Worm (Caenorhabditis elegans) whole organism, mixed stage, embryonic: ENCODE results near the gene Y56A3A.30.

ENCODE experiments used
- M03D4.4 ChIP-seq: sonication (generic microtip); optimal IDR thresholded peaks from 2 replicates; lab custom pipeline; 2017; ENCODE audit warnings: mild to moderate bottlenecking, missing genetic modification characterization, missing compliant biosample characterization
- bed-3 ChIP-seq: fragments of 200-800 bp; sonication (Bioruptor generic); optimal IDR thresholded peaks from 3 replicates; lab custom pipeline; 2018; ENCODE audit warnings: mild to moderate bottlenecking, missing genetic modification characterization, moderate library complexity, missing compliant biosample characterization
- blmp-1 ChIP-seq: fragments of 150-350 bp; optimal IDR thresholded peaks from 2 replicates; lab custom pipeline; 2014; ENCODE audit warnings: missing biosample characterization, missing genetic modification characterization
- ceh-39 ChIP-seq: fragments of 150-350 bp; optimal IDR thresholded peaks from 2 replicates; lab custom pipeline; 2014; ENCODE audit warnings: missing biosample characterization, missing genetic modification characterization
- ceh-43 ChIP-seq: fragments of 200-800 bp; sonication (Bioruptor generic); optimal IDR thresholded peaks from 2 replicates; lab custom pipeline; 2018; ENCODE audit warnings: mild to moderate bottlenecking, missing genetic modification characterization, moderate library complexity, missing compliant biosample characterization
- ceh-83 ChIP-seq: fragments of 200-800 bp; sonication (Bioruptor generic); optimal IDR thresholded peaks from 2 replicates; lab custom pipeline; 2018; ENCODE audit warnings: mild to moderate bottlenecking, missing genetic modification characterization, missing compliant biosample characterization
- ces-1 ChIP-seq: fragments of 150-350 bp; optimal IDR thresholded peaks from 2 replicates; lab custom pipeline; 2014; ENCODE audit warnings: missing biosample characterization, missing genetic modification reagents, missing genetic modification characterization
- cnd-1 ChIP-seq: fragments of 200-800 bp; sonication (Bioruptor generic); optimal IDR thresholded peaks from 2 replicates; lab custom pipeline; 2018; ENCODE audit warnings: mild to moderate bottlenecking, missing genetic modification characterization, missing compliant biosample characterization
- drap-1 ChIP-seq: fragments of 200-800 bp; sonication (Bioruptor generic); optimal IDR thresholded peaks from 3 replicates; lab custom pipeline; 2018; ENCODE audit warnings: mild to moderate bottlenecking, missing genetic modification characterization, missing compliant biosample characterization
- elt-1 ChIP-seq: sonication (generic microtip); optimal IDR thresholded peaks from 2 replicates; lab custom pipeline; 2017; ENCODE audit warnings: missing genetic modification characterization, mild to moderate bottlenecking, missing compliant biosample characterization, antibody characterized with exemption, moderate library complexity, borderline replicate concordance; ENCODE audit not compliant: insufficient read depth
- elt-3 ChIP-seq: fragments of 150-350 bp; optimal IDR thresholded peaks from 2 replicates; lab custom pipeline; 2014; ENCODE audit warnings: missing biosample characterization, missing genetic modification characterization
- flh-1 ChIP-seq: fragments of 200-800 bp; sonication (Bioruptor generic); optimal IDR thresholded peaks from 2 replicates; lab custom pipeline; 2018; ENCODE audit warnings: mild to moderate bottlenecking, missing genetic modification characterization, moderate library complexity, missing compliant biosample characterization
- ham-2 ChIP-seq: fragments of 200-800 bp; sonication (Bioruptor generic); optimal IDR thresholded peaks from 2 replicates; lab custom pipeline; 2018; ENCODE audit warnings: mild to moderate bottlenecking, missing genetic modification characterization, missing compliant biosample characterization
- lin-13 ChIP-seq: fragments of 150-350 bp; optimal IDR thresholded peaks from 2 replicates; lab custom pipeline; 2014; ENCODE audit warnings: missing biosample characterization, missing genetic modification characterization
- lin-32 ChIP-seq: fragments of 200-800 bp; sonication (Bioruptor generic); optimal IDR thresholded peaks from 2 replicates; lab custom pipeline; 2018; ENCODE audit warnings: mild to moderate bottlenecking, missing genetic modification characterization, missing compliant biosample characterization
- lsy-2 ChIP-seq: fragments of 150-350 bp; optimal IDR thresholded peaks from 2 replicates; lab custom pipeline; 2014; ENCODE audit warnings: missing biosample characterization, missing genetic modification characterization
- mab-5 ChIP-seq: fragments of 150-350 bp; optimal IDR thresholded peaks from 2 replicates; lab custom pipeline; 2014; ENCODE audit warnings: missing biosample characterization, missing genetic modification characterization
- mep-1 ChIP-seq: fragments of 150-350 bp; optimal IDR thresholded peaks from 2 replicates; lab custom pipeline; 2017; ENCODE audit warnings: missing biosample characterization, missing genetic modification reagents, missing genetic modification characterization, inconsistent platforms
- mls-2 ChIP-seq: sonication (generic microtip); optimal IDR thresholded peaks from 2 replicates; lab custom pipeline; 2016; ENCODE audit warnings: mild to moderate bottlenecking, missing genetic modification characterization, moderate library complexity, missing compliant biosample characterization
- nhr-12 ChIP-seq: fragments of 150-350 bp; optimal IDR thresholded peaks from 2 replicates; lab custom pipeline; 2014; ENCODE audit warnings: missing biosample characterization, missing genetic modification characterization
- nhr-2 ChIP-seq: fragments of 150-350 bp; optimal IDR thresholded peaks from 2 replicates; lab custom pipeline; 2014; ENCODE audit warnings: missing biosample characterization, missing genetic modification characterization
- nhr-237 ChIP-seq: fragments of 150-350 bp; optimal IDR thresholded peaks from 2 replicates; lab custom pipeline; 2014; ENCODE audit warnings: missing biosample characterization, missing genetic modification characterization
- nhr-28 ChIP-seq: fragments of 150-350 bp; optimal IDR thresholded peaks from 2 replicates; lab custom pipeline; 2014; ENCODE audit warnings: missing biosample characterization, missing genetic modification characterization
- nhr-76 ChIP-seq: sonication (generic microtip); optimal IDR thresholded peaks from 2 replicates; lab custom pipeline; 2017; ENCODE audit warnings: missing biosample characterization, missing genetic modification characterization
- pha-4 ChIP-seq: fragments of 150-350 bp; optimal IDR thresholded peaks from 2 replicates; lab custom pipeline; 2018; ENCODE audit warnings: missing biosample characterization, missing genetic modification reagents, missing genetic modification characterization
- sem-2 ChIP-seq: fragments of 200-800 bp; sonication (Bioruptor generic); optimal IDR thresholded peaks from 2 replicates; lab custom pipeline; 2018; ENCODE audit warnings: mild to moderate bottlenecking, missing genetic modification characterization, missing compliant biosample characterization
- snpc-4 ChIP-seq: fragments of 150-350 bp; optimal IDR thresholded peaks from 2 replicates; lab custom pipeline; 2014; ENCODE audit warnings: missing biosample characterization, missing genetic modification characterization
- sptf-1 ChIP-seq: sonication (generic microtip); optimal IDR thresholded peaks from 2 replicates; lab custom pipeline; 2017; ENCODE audit warnings: mild to moderate bottlenecking, missing genetic modification characterization, moderate library complexity, missing compliant biosample characterization
- tbx-8 ChIP-seq: fragments of 200-800 bp; sonication (Bioruptor generic); optimal IDR thresholded peaks from 2 replicates; lab custom pipeline; 2018; ENCODE audit warnings: mild to moderate bottlenecking, missing genetic modification characterization, moderate library complexity, missing compliant biosample characterization
- unc-120 ChIP-seq: sonication (generic microtip); optimal IDR thresholded peaks from 2 replicates; lab custom pipeline; 2017; ENCODE audit warnings: missing genetic modification characterization, missing compliant biosample characterization; ENCODE audit not compliant: poor library complexity, severe bottlenecking
- unc-62 ChIP-seq: fragments of 150-350 bp; optimal IDR thresholded peaks from 2 replicates; lab custom pipeline; 2014; ENCODE audit warnings: missing biosample characterization, missing genetic modification reagents, missing genetic modification characterization
- zip-8 ChIP-seq: fragments of 150-350 bp; optimal IDR thresholded peaks from 2 replicates; lab custom pipeline; 2014; ENCODE audit warnings: missing biosample characterization, missing genetic modification characterization
- ztf-11 ChIP-seq: fragments of 150-350 bp; optimal IDR thresholded peaks from 2 replicates; lab custom pipeline; 2014; ENCODE audit warnings: missing biosample characterization, missing genetic modification characterization

The Y56A3A.30 gene

ce11 chrIII:11951111-11951510 lies 27.8 kb downstream of the Y56A3A.30 start:
- TF ChIP-seq pha-4 (tag; lab: Kevin White, UChicago) (no peak), bed-3 (GFP tag; lab: Kevin White, UChicago) (no peak), ceh-39 (tag; lab: Kevin White, UChicago) (no peak), M03D4.4 (tag; lab: Kevin White, UChicago) (no peak), nhr-237 (tag; lab: Kevin White, UChicago) (no peak), drap-1 (GFP tag; lab: Kevin White, UChicago) (no peak), ztf-11 (tag; lab: Kevin White, UChicago) (no peak), nhr-76 (no peak), unc-62 (no peak), mab-5 (no peak), nhr-2 (tag; lab: Kevin White, UChicago) (no peak)
- TF ChIP-seq, all 35 proteins: peak for 0

- TF ChIP-seq unc-120 (tag; lab: Kevin White, UChicago) = no peak
- TF ChIP-seq zip-8 (tag; lab: Kevin White, UChicago) = peak; percentile 53
Observed at ce11 chrIII:11949276-11949879, 29.5 kb downstream of the Y56A3A.30 start.

- TF ChIP-seq drap-1 (GFP tag; lab: Kevin White, UChicago) = no peak
- TF ChIP-seq bed-3 (GFP tag; lab: Kevin White, UChicago) = no peak
- no peak for TF ChIP-seq ztf-11 (tag; lab: Kevin White, UChicago)
- no peak for TF ChIP-seq mab-5
- no peak for TF ChIP-seq lsy-2 (tag; lab: Kevin White, UChicago)
- no peak for TF ChIP-seq mls-2
- TF ChIP-seq sem-2 (GFP tag; lab: Kevin White, UChicago) = no peak
- TF ChIP-seq flh-1 (GFP tag; lab: Kevin White, UChicago) = no peak
- no peak for TF ChIP-seq elt-3 (tag; lab: Kevin White, UChicago)
- TF ChIP-seq nhr-28 (tag; lab: Kevin White, UChicago) = no peak
- no peak for TF ChIP-seq unc-120 (tag; lab: Kevin White, UChicago)
- TF ChIP-seq unc-62 = no peak
- TF ChIP-seq snpc-4 = no peak
- no peak for TF ChIP-seq sptf-1
- no peak for TF ChIP-seq elt-1 (tag; lab: Kevin White, UChicago)
- TF ChIP-seq nhr-237 (tag; lab: Kevin White, UChicago) = no peak
Observed at ce11 chrIII:11948437-11948836, 30.4 kb downstream of the Y56A3A.30 start.

ce11 chrIII:11947527-11947926 lies 31.3 kb downstream of the Y56A3A.30 start:
- TF ChIP-seq pha-4 (tag; lab: Kevin White, UChicago) (peak; percentile 90), snpc-4 (no peak)
- TF ChIP-seq, all 35 proteins: peak for 1

- no peak for TF ChIP-seq ceh-39 (tag; lab: Kevin White, UChicago)
- TF ChIP-seq tbx-8 (GFP tag; lab: Kevin White, UChicago) = no peak
- TF ChIP-seq lin-32 = no peak
Observed at ce11 chrIII:11946973-11947372, 31.9 kb downstream of the Y56A3A.30 start, which contains the start of gene Y56A3A.7. Gene Y56A3A.7, minus strand, starts transcription at chrIII:11947019.

ce11 chrIII:11946062-11946749 lies 32.7 kb downstream of the Y56A3A.30 start:
- TF ChIP-seq mep-1 (tag; lab: Kevin White, UChicago) (peak; percentile 47), unc-62 (no peak), ceh-83 (GFP tag; lab: Kevin White, UChicago) (peak; percentile 39), ham-2 (GFP tag; lab: Kevin White, UChicago) (no peak), unc-120 (tag; lab: Kevin White, UChicago) (no peak), bed-3 (GFP tag; lab: Kevin White, UChicago) (no peak), nhr-237 (tag; lab: Kevin White, UChicago) (no peak), nhr-76 (no peak), cnd-1 (tag; lab: Kevin White, UChicago) (peak; percentile 44), ces-1 (peak; percentile 93), nhr-12 (tag; lab: Kevin White, UChicago) (no peak), sptf-1 (peak; percentile 53), nhr-2 (tag; lab: Kevin White, UChicago) (no peak), ztf-11 (tag; lab: Kevin White, UChicago) (no peak), zip-8 (tag; lab: Kevin White, UChicago) (no peak), elt-1 (tag; lab: Kevin White, UChicago) (no peak), M03D4.4 (tag; lab: Kevin White, UChicago) (no peak), lin-32 (no peak), mls-2 (no peak), lsy-2 (tag; lab: Kevin White, UChicago) (peak; percentile 52), elt-3 (tag; lab: Kevin White, UChicago) (no peak), blmp-1 (tag; lab: Kevin White, UChicago) (no peak), pha-4 (tag; lab: Kevin White, UChicago) (no peak), sem-2 (GFP tag; lab: Kevin White, UChicago) (no peak), ceh-43 (GFP tag; lab: Kevin White, UChicago) (no peak), lin-13 (peak; percentile 58), mab-5 (no peak), ceh-39 (tag; lab: Kevin White, UChicago) (peak; percentile 41)
